Worm (Caenorhabditis elegans) whole organism, L3 larva: ENCODE data around the gene K10C2.7.

ENCODE experiments used
- R02D3.7 ChIP-seq: fragments of 150-350 bp; optimal IDR thresholded peaks from 2 replicates; lab custom pipeline; 2014; ENCODE audit warnings: missing biosample characterization, missing genetic modification characterization
- ZK546.5 ChIP-seq: sonication (generic microtip); optimal IDR thresholded peaks from 2 replicates; lab custom pipeline; 2017; ENCODE audit warnings: missing biosample characterization, missing genetic modification characterization
- aly-2 ChIP-seq: fragments of 150-350 bp; optimal IDR thresholded peaks from 2 replicates; lab custom pipeline; 2014; ENCODE audit warnings: missing biosample characterization, missing genetic modification characterization
- ceh-16 ChIP-seq: sonication (generic microtip); optimal IDR thresholded peaks from 2 replicates; lab custom pipeline; 2017; ENCODE audit warnings: missing biosample characterization, missing genetic modification characterization
- ceh-28 ChIP-seq: fragments of 150-350 bp; optimal IDR thresholded peaks from 2 replicates; lab custom pipeline; 2014; ENCODE audit warnings: missing biosample characterization, missing genetic modification reagents, missing genetic modification characterization
- ceh-82 ChIP-seq: fragments of 150-350 bp; optimal IDR thresholded peaks from 2 replicates; lab custom pipeline; 2014; ENCODE audit warnings: missing biosample characterization, missing genetic modification characterization
- ceh-9 ChIP-seq: sonication (generic microtip); optimal IDR thresholded peaks from 2 replicates; lab custom pipeline; 2018; ENCODE audit warnings: missing biosample characterization, missing genetic modification characterization
- daf-12 ChIP-seq: fragments of 150-350 bp; optimal IDR thresholded peaks from 2 replicates; lab custom pipeline; 2014; ENCODE audit warnings: missing biosample characterization, missing genetic modification reagents, missing genetic modification characterization
- egl-27 ChIP-seq: sonication (generic microtip); optimal IDR thresholded peaks from 4 replicates; lab custom pipeline; 2017; ENCODE audit warnings: missing biosample characterization, missing genetic modification reagents, missing genetic modification characterization
- egl-5 ChIP-seq: fragments of 150-350 bp; optimal IDR thresholded peaks from 2 replicates; lab custom pipeline; 2017; ENCODE audit warnings: missing biosample characterization, missing genetic modification reagents, missing genetic modification characterization, inconsistent platforms
- elt-1 ChIP-seq: fragments of 150-350 bp; optimal IDR thresholded peaks from 2 replicates; lab custom pipeline; 2014; ENCODE audit warnings: missing biosample characterization, missing genetic modification characterization
- elt-2 ChIP-seq: sonication (generic microtip); optimal IDR thresholded peaks from 2 replicates; lab custom pipeline; 2016; ENCODE audit warnings: missing genetic modification reagents, mild to moderate bottlenecking, missing genetic modification characterization, missing compliant biosample characterization
- fkh-10 ChIP-seq: sonication (generic microtip); optimal IDR thresholded peaks from 2 replicates; lab custom pipeline; 2017; ENCODE audit warnings: missing biosample characterization, missing genetic modification reagents, missing genetic modification characterization
- fkh-2 ChIP-seq: fragments of 150-350 bp; optimal IDR thresholded peaks from 2 replicates; lab custom pipeline; 2014; ENCODE audit warnings: missing biosample characterization, missing genetic modification reagents, missing genetic modification characterization
- fos-1 ChIP-seq: fragments of 150-350 bp; optimal IDR thresholded peaks from 2 replicates; lab custom pipeline; 2014; ENCODE audit warnings: missing biosample characterization, missing genetic modification characterization
- jun-1 ChIP-seq: fragments of 150-350 bp; optimal IDR thresholded peaks from 2 replicates; lab custom pipeline; 2014; ENCODE audit warnings: missing biosample characterization, missing genetic modification reagents, missing genetic modification characterization
- lin-39 ChIP-seq: fragments of 150-350 bp; optimal IDR thresholded peaks from 2 replicates; lab custom pipeline; 2018; ENCODE audit warnings: missing biosample characterization, missing genetic modification reagents, missing genetic modification characterization
- lsy-12 ChIP-seq: sonication (generic microtip); optimal IDR thresholded peaks from 2 replicates; lab custom pipeline; 2016; ENCODE audit warnings: mild to moderate bottlenecking, missing genetic modification characterization, missing compliant biosample characterization
- mdl-1 ChIP-seq: fragments of 150-350 bp; optimal IDR thresholded peaks from 2 replicates; lab custom pipeline; 2014; ENCODE audit warnings: missing biosample characterization, missing genetic modification characterization
- mml-1 ChIP-seq: fragments of 150-350 bp; sonication (generic microtip); optimal IDR thresholded peaks from 3 replicates; lab custom pipeline; 2014; ENCODE audit warnings: missing biosample characterization, missing genetic modification characterization
- nhr-12 ChIP-seq: fragments of 150-350 bp; optimal IDR thresholded peaks from 2 replicates; lab custom pipeline; 2014; ENCODE audit warnings: missing biosample characterization, missing genetic modification characterization
- nhr-237 ChIP-seq: fragments of 150-350 bp; optimal IDR thresholded peaks from 2 replicates; lab custom pipeline; 2014; ENCODE audit warnings: missing biosample characterization, missing genetic modification characterization
- nhr-28 ChIP-seq: fragments of 150-350 bp; optimal IDR thresholded peaks from 2 replicates; lab custom pipeline; 2014; ENCODE audit warnings: missing biosample characterization, missing genetic modification characterization
- nhr-43 ChIP-seq: sonication (generic microtip); optimal IDR thresholded peaks from 2 replicates; lab custom pipeline; 2016; ENCODE audit warnings: mild to moderate bottlenecking, missing genetic modification characterization, missing compliant biosample characterization; ENCODE audit not compliant: poor library complexity, severe bottlenecking
- nhr-67 ChIP-seq: fragments of 150-350 bp; optimal IDR thresholded peaks from 2 replicates; lab custom pipeline; 2014; ENCODE audit warnings: missing biosample characterization, missing genetic modification characterization
- nhr-77 ChIP-seq: fragments of 150-350 bp; optimal IDR thresholded peaks from 2 replicates; lab custom pipeline; 2014; ENCODE audit warnings: missing biosample characterization, missing genetic modification characterization
- pha-4 ChIP-seq: fragments of 150-350 bp; optimal IDR thresholded peaks from 2 replicates; lab custom pipeline; 2014; ENCODE audit warnings: missing biosample characterization, missing genetic modification reagents, missing genetic modification characterization
- pqm-1 ChIP-seq: fragments of 150-350 bp; optimal IDR thresholded peaks from 2 replicates; lab custom pipeline; 2017; ENCODE audit warnings: missing biosample characterization, missing genetic modification characterization, inconsistent platforms
- sea-2 ChIP-seq: fragments of 150-350 bp; sonication (generic microtip); optimal IDR thresholded peaks from 4 replicates; lab custom pipeline; 2014; ENCODE audit warnings: missing biosample characterization, missing genetic modification reagents, missing genetic modification characterization
- skn-1 ChIP-seq: fragments of 150-350 bp; optimal IDR thresholded peaks from 2 replicates; lab custom pipeline; 2014; ENCODE audit warnings: missing biosample characterization, missing genetic modification characterization
- snpc-4 ChIP-seq: fragments of 150-350 bp; optimal IDR thresholded peaks from 2 replicates; lab custom pipeline; 2014; ENCODE audit warnings: missing biosample characterization, missing genetic modification characterization
- tbx-2 ChIP-seq: sonication (generic microtip); optimal IDR thresholded peaks from 2 replicates; lab custom pipeline; 2016; ENCODE audit warnings: mild to moderate bottlenecking, missing genetic modification characterization, missing compliant biosample characterization
- unc-39 ChIP-seq: sonication (generic microtip); optimal IDR thresholded peaks from 4 replicates; lab custom pipeline; 2017; ENCODE audit warnings: missing biosample characterization, missing genetic modification characterization
- unc-62 ChIP-seq: fragments of 150-350 bp; sonication (generic microtip); optimal IDR thresholded peaks from 4 replicates; lab custom pipeline; 2014; ENCODE audit warnings: missing biosample characterization, missing genetic modification reagents, missing genetic modification characterization
- zag-1 ChIP-seq: fragments of 150-350 bp; optimal IDR thresholded peaks from 2 replicates; lab custom pipeline; 2014; ENCODE audit warnings: missing biosample characterization, missing genetic modification characterization
- ztf-11 ChIP-seq: fragments of 150-350 bp; optimal IDR thresholded peaks from 2 replicates; lab custom pipeline; 2014; ENCODE audit warnings: missing biosample characterization, missing genetic modification characterization

The K10C2.7 gene

ce11 chrX:6458467-6458866 lies 15.2 kb upstream of the K10C2.7 start:
- no peak for TF ChIP-seq nhr-43 (tag; lab: Kevin White, UChicago)
- no peak for TF ChIP-seq jun-1 (tag; lab: Kevin White, UChicago)
- no peak for TF ChIP-seq zag-1 (tag; lab: Kevin White, UChicago)
- no peak for TF ChIP-seq aly-2 (tag; lab: Kevin White, UChicago)
- TF ChIP-seq snpc-4 (tag; lab: Kevin White, UChicago): no peak
- no peak for TF ChIP-seq elt-1 (tag; lab: Kevin White, UChicago)
- TF ChIP-seq ztf-11: no peak
- TF ChIP-seq fos-1 (tag; lab: Kevin White, UChicago): no peak
- no peak for TF ChIP-seq fkh-10 (GFP tag; lab: Kevin White, UChicago)
- TF ChIP-seq skn-1 (tag; lab: Kevin White, UChicago): no peak
- no peak for TF ChIP-seq nhr-28 (tag; lab: Kevin White, UChicago)
- TF ChIP-seq elt-2 (tag; lab: Kevin White, UChicago): no peak
- TF ChIP-seq mdl-1 (tag; lab: Kevin White, UChicago): no peak
- TF ChIP-seq ceh-28 (tag; lab: Kevin White, UChicago): no peak
- no peak for TF ChIP-seq nhr-237
- no peak for TF ChIP-seq egl-27 (tag; lab: Kevin White, UChicago)
- TF ChIP-seq sea-2 (GFP tag; lab: Kevin White, UChicago): no peak
- no peak for TF ChIP-seq egl-5 (tag; lab: Kevin White, UChicago)

DNA sequence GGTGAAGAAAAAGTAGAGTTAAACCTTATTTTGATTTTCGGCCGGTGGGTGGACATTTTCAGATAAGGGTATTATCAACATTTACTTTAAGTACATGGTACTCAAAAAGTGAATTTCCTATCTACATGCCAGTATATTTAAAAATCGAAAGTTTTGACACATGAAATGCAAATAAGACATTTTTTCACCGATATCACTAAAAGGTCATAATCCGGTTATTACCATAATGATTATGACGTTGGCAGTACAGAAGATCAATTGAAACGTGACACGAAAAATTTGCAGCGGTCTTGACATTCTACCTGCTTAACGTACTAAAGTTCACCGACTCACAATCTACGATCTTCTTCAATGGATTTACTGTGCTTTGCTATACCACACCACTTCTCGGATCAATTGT lies 14.7 kb upstream of the K10C2.7 start:
- TF ChIP-seq nhr-12: no peak
- TF ChIP-seq egl-5 (tag; lab: Kevin White, UChicago): no peak
- no peak for TF ChIP-seq lsy-12 (tag; lab: Kevin White, UChicago)
- TF ChIP-seq daf-12 (tag; lab: Kevin White, UChicago): no peak
- TF ChIP-seq nhr-237: no peak
- no peak for TF ChIP-seq ceh-82 (tag; lab: Kevin White, UChicago)
- peak; percentile 73 for TF ChIP-seq elt-2 (tag; lab: Kevin White, UChicago)
- TF ChIP-seq ceh-16 (tag; lab: Kevin White, UChicago): no peak
- TF ChIP-seq pha-4: peak; percentile 15
- TF ChIP-seq mml-1 (tag; lab: Kevin White, UChicago): no peak

- TF ChIP-seq elt-2 (tag; lab: Kevin White, UChicago): peak; percentile 98
- no peak for TF ChIP-seq nhr-67 (tag; lab: Kevin White, UChicago)
- no peak for TF ChIP-seq mdl-1 (tag; lab: Kevin White, UChicago)
- no peak for TF ChIP-seq egl-27 (tag; lab: Kevin White, UChicago)
- TF ChIP-seq pqm-1: peak; percentile 94
- TF ChIP-seq mml-1 (tag; lab: Kevin White, UChicago): no peak
- TF ChIP-seq ceh-16 (tag; lab: Kevin White, UChicago): no peak
- TF ChIP-seq unc-39 (tag; lab: Kevin White, UChicago): no peak
- no peak for TF ChIP-seq unc-62 (GFP tag; lab: Kevin White, UChicago)
- no peak for TF ChIP-seq nhr-77 (tag; lab: Kevin White, UChicago)
- TF ChIP-seq fkh-2 (tag; lab: Kevin White, UChicago): no peak
- TF ChIP-seq skn-1 (tag; lab: Kevin White, UChicago): peak; percentile 32
- TF ChIP-seq R02D3.7 (tag; lab: Kevin White, UChicago): no peak
- peak; percentile 16 for TF ChIP-seq pha-4
- TF ChIP-seq, all 47 proteins: peak for 4
Measured at ce11 chrX:6456567-6456966, 13.3 kb upstream of the K10C2.7 start, which contains the start of gene pept-1. Gene pept-1 (plus strand): TSS chrX:6456872.

DNA sequence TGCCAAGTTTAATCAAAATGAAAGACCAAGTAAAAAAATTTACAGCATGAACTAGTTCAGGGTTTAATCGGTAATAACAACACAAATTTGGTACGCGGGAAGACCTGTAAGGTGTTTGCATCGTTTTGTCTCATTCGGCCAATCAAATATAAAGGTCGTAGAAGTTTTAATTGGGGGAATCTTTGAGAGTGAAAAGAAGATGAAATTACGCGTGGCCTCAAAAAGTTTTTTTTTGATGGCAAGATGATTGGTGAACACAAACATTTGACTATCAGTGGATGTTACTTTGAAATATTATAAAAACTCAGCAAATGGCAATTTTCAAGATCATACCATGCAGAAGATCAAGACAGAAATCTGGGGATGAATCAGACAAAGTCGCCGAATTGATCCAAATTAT lies 11.9 kb upstream of the K10C2.7 start, which contains the start of gene nas-33:
Gene nas-33 (minus strand): TSS at position 101 of the 400 bp plus-strand sequence.
- no peak for TF ChIP-seq ceh-28 (tag; lab: Kevin White, UChicago)
- no peak for TF ChIP-seq R02D3.7 (tag; lab: Kevin White, UChicago)
- no peak for TF ChIP-seq nhr-77 (tag; lab: Kevin White, UChicago)
- TF ChIP-seq ceh-9 (tag; lab: Kevin White, UChicago): no peak
- TF ChIP-seq nhr-237: no peak
- TF ChIP-seq tbx-2 (tag; lab: Kevin White, UChicago): no peak
- no peak for TF ChIP-seq lin-39 (tag; lab: Kevin White, UChicago)
- TF ChIP-seq egl-5 (tag; lab: Kevin White, UChicago): no peak
- no peak for TF ChIP-seq ZK546.5
- TF ChIP-seq, all 47 proteins: peak for 0
